ENCODE assay signal across 1 fruit fly cellular context in genomic region chr3R:18469461-18469860, dm6.
TF ChIP-seq lines count a peak whose summit lies in the region.

No protein-coding gene starts in this region.

TF ChIP-seq in whole organism, prepupa, 60 proteins besides CTCF, POLR2A, EP300 and RAD21 (continued from another document):
- peak; percentile 38 for TF ChIP-seq CG11762 (GFP tag; optimal IDR thresholded peaks at IDR 0.05; lab: Kevin White, UChicago; ENCODE audit: insufficient read depth)
- peak; percentile 29 for TF ChIP-seq CG16779 (tag; optimal IDR thresholded peaks at IDR 0.05; lab: Kevin White, UChicago)
- peak; percentile 26 for TF ChIP-seq CG8632 (GFP tag; optimal IDR thresholded peaks at IDR 0.05; lab: Kevin White, UChicago)
- peak; percentile 73 for TF ChIP-seq CG10631 (GFP tag; optimal IDR thresholded peaks at IDR 0.05; lab: Kevin White, UChicago)
- TF ChIP-seq net (GFP tag; optimal IDR thresholded peaks at IDR 0.05; lab: Kevin White, UChicago): peak; percentile 4
- TF ChIP-seq Eip93F (GFP tag; optimal IDR thresholded peaks at IDR 0.05; lab: Kevin White, UChicago): no peak
- TF ChIP-seq eg (GFP tag; IDR thresholded peaks at IDR 0.05; lab: Robert Waterston, UW): peak; percentile 85
- TF ChIP-seq pdm3 (GFP tag; optimal IDR thresholded peaks at IDR 0.05; lab: Kevin White, UChicago): no peak
- TF ChIP-seq Blimp-1 (GFP tag; optimal IDR thresholded peaks at IDR 0.05; lab: Kevin White, UChicago): no peak
- TF ChIP-seq achi (GFP tag; optimal IDR thresholded peaks at IDR 0.05; lab: Kevin White, UChicago): peak; percentile 51
- TF ChIP-seq Hr4 (GFP tag; optimal IDR thresholded peaks at IDR 0.05; lab: Kevin White, UChicago): peak; percentile 27
- TF ChIP-seq OdsH (GFP tag; optimal IDR thresholded peaks at IDR 0.05; lab: Kevin White, UChicago): peak; percentile 10
- peak; percentile 11 for TF ChIP-seq CG8319 (GFP tag; optimal IDR thresholded peaks at IDR 0.05; lab: Kevin White, UChicago)
- peak; percentile 80 for TF ChIP-seq CG6163 (GFP tag; IDR thresholded peaks at IDR 0.05; lab: Robert Waterston, UW)
- peak; percentile 73 for TF ChIP-seq Ets96B (tag; optimal IDR thresholded peaks at IDR 0.05; lab: Kevin White, UChicago)
- peak; percentile 74 for TF ChIP-seq CG15336 (GFP tag; IDR thresholded peaks at IDR 0.05; lab: Robert Waterston, UW)
- no peak for TF ChIP-seq fd85E (GFP tag; optimal IDR thresholded peaks at IDR 0.05; lab: Kevin White, UChicago)
- TF ChIP-seq Gug (GFP tag; IDR thresholded peaks at IDR 0.05; lab: Robert Waterston, UW): peak; percentile 31; the same call in 1 of the 2 replicates
- TF ChIP-seq CG6808 (GFP tag; optimal IDR thresholded peaks at IDR 0.05; lab: Kevin White, UChicago): peak; percentile 54
- peak; percentile 66 for TF ChIP-seq spab (GFP tag; optimal IDR thresholded peaks at IDR 0.05; lab: Kevin White, UChicago)
- no peak for TF ChIP-seq Hr39 (GFP tag; optimal IDR thresholded peaks at IDR 0.05; lab: Kevin White, UChicago)
- peak; percentile 41 for TF ChIP-seq CG34406 (GFP tag; optimal IDR thresholded peaks at IDR 0.05; lab: Kevin White, UChicago)
- TF ChIP-seq CG6792 (GFP tag; optimal IDR thresholded peaks at IDR 0.05; lab: Kevin White, UChicago): peak; percentile 35
- no peak for TF ChIP-seq CG31627 (GFP tag; optimal IDR thresholded peaks at IDR 0.05; lab: Kevin White, UChicago)
- TF ChIP-seq Sox15 (GFP tag; optimal IDR thresholded peaks at IDR 0.05; lab: Kevin White, UChicago): no peak
- no peak for TF ChIP-seq Hr38 (GFP tag; optimal IDR thresholded peaks at IDR 0.05; lab: Kevin White, UChicago)
- TF ChIP-seq Met (GFP tag; optimal IDR thresholded peaks at IDR 0.05; lab: Kevin White, UChicago): no peak
